Fruit fly (Drosophila melanogaster) whole organism, pupa: Measurements from ENCODE around the gene CG12974.

Source experiments
- CG10348 ChIP-seq: fragments of 200-800 bp; sonication (Bioruptor generic); IDR thresholded peaks from 2 replicates; pipeline ENCODE4 v1.3.6; 2022; ENCODE audit warnings: missing biosample characterization, missing genetic modification characterization
- CG12605 ChIP-seq: fragments of 200-800 bp; sonication (Bioruptor generic); IDR thresholded peaks from 2 replicates; pipeline ENCODE4 v1.3.6; 2022; ENCODE audit warnings: missing biosample characterization, missing genetic modification characterization
- CG13204 ChIP-seq: fragments of 200-800 bp; sonication (Bioruptor generic); optimal IDR thresholded peaks from 2 replicates; lab custom pipeline; 2018; ENCODE audit warnings: missing biosample characterization, mild to moderate bottlenecking, missing genetic modification characterization, moderate library complexity
- CG14655 ChIP-seq: fragments of 200-800 bp; sonication (Bioruptor generic); optimal IDR thresholded peaks from 3 replicates; lab custom pipeline; 2017; ENCODE audit warnings: mild to moderate bottlenecking, missing biosample characterization, missing genetic modification reagents, missing genetic modification characterization
- CG15710 ChIP-seq: fragments of 200-800 bp; sonication (Bioruptor generic); optimal IDR thresholded peaks from 2 replicates; lab custom pipeline; 2018; ENCODE audit warnings: missing biosample characterization, mild to moderate bottlenecking, missing genetic modification characterization, moderate library complexity
- CG17806 ChIP-seq: fragments of 200-800 bp; sonication (Bioruptor generic); optimal IDR thresholded peaks from 2 replicates; lab custom pipeline; 2018; ENCODE audit warnings: missing biosample characterization, mild to moderate bottlenecking, missing genetic modification characterization, moderate library complexity
- CG32121 ChIP-seq: fragments of 200-800 bp; sonication (Bioruptor generic); IDR thresholded peaks from 2 replicates; pipeline ENCODE4 v1.3.6; 2022; ENCODE audit warnings: missing biosample characterization, missing genetic modification characterization
- CG34367 ChIP-seq: fragments of 200-800 bp; sonication (Bioruptor generic); optimal IDR thresholded peaks from 2 replicates; lab custom pipeline; 2018; ENCODE audit warnings: missing biosample characterization, mild to moderate bottlenecking, missing genetic modification characterization
- CG4496 ChIP-seq: fragments of 200-800 bp; sonication (Bioruptor generic); IDR thresholded peaks from 3 replicates; pipeline ENCODE4 v1.3.6; 2022; ENCODE audit warnings: missing biosample characterization, missing genetic modification characterization
- CG8159 ChIP-seq: fragments of 200-800 bp; sonication (Bioruptor generic); optimal IDR thresholded peaks from 3 replicates; lab custom pipeline; 2018; ENCODE audit warnings: missing biosample characterization, mild to moderate bottlenecking, missing genetic modification characterization, moderate library complexity
- CG8301 ChIP-seq: fragments of 200-800 bp; sonication (Bioruptor generic); optimal IDR thresholded peaks from 2 replicates; lab custom pipeline; 2018; ENCODE audit warnings: missing biosample characterization, mild to moderate bottlenecking, missing genetic modification characterization
- CG9948 ChIP-seq: fragments of 200-800 bp; sonication (Bioruptor generic); optimal IDR thresholded peaks from 2 replicates; lab custom pipeline; 2018; ENCODE audit warnings: missing biosample characterization, mild to moderate bottlenecking, missing genetic modification characterization, moderate library complexity
- D1 ChIP-seq: fragments of 200-800 bp; sonication (Bioruptor generic); optimal IDR thresholded peaks from 2 replicates; lab custom pipeline; 2018; ENCODE audit warnings: missing biosample characterization, mild to moderate bottlenecking, missing genetic modification characterization, moderate library complexity
- EcR ChIP-seq: fragments of 200-800 bp; sonication (Bioruptor generic); optimal IDR thresholded peaks from 3 replicates; lab custom pipeline; 2019; ENCODE audit warnings: missing biosample characterization, missing genetic modification characterization, mild to moderate bottlenecking, moderate library complexity, missing genetic modification reagents
- Ets98B ChIP-seq: fragments of 200-800 bp; sonication (Bioruptor generic); IDR thresholded peaks from 2 replicates; pipeline ENCODE4 v1.3.6; 2022; ENCODE audit warnings: missing biosample characterization, missing genetic modification characterization
- Pif1A ChIP-seq: fragments of 200-800 bp; sonication (Bioruptor generic); optimal IDR thresholded peaks from 3 replicates; lab custom pipeline; 2016; ENCODE audit warnings: missing biosample characterization, missing genetic modification characterization
- Pif1B ChIP-seq: fragments of 200-800 bp; sonication (Bioruptor generic); optimal IDR thresholded peaks from 3 replicates; lab custom pipeline; 2016; ENCODE audit warnings: missing biosample characterization, missing genetic modification characterization
- Snoo ChIP-seq: fragments of 200-800 bp; sonication (Bioruptor generic); optimal IDR thresholded peaks from 3 replicates; lab custom pipeline; 2017; ENCODE audit warnings: missing biosample characterization, mild to moderate bottlenecking, missing genetic modification characterization, inconsistent platforms
- fd96Ca ChIP-seq: fragments of 200-800 bp; sonication (Bioruptor generic); IDR thresholded peaks from 3 replicates; pipeline ENCODE4 v1.3.6; 2022; ENCODE audit warnings: missing biosample characterization, missing genetic modification characterization
- gl ChIP-seq: fragments of 200-800 bp; sonication (Bioruptor generic); optimal IDR thresholded peaks from 2 replicates; lab custom pipeline; 2018; ENCODE audit warnings: missing biosample characterization, mild to moderate bottlenecking, missing genetic modification characterization
- rn ChIP-seq: fragments of 200-800 bp; sonication (Bioruptor generic); IDR thresholded peaks from 2 replicates; pipeline ENCODE4 v1.3.6; 2022; ENCODE audit warnings: missing biosample characterization, missing genetic modification characterization

CG12974 gene

DNA sequence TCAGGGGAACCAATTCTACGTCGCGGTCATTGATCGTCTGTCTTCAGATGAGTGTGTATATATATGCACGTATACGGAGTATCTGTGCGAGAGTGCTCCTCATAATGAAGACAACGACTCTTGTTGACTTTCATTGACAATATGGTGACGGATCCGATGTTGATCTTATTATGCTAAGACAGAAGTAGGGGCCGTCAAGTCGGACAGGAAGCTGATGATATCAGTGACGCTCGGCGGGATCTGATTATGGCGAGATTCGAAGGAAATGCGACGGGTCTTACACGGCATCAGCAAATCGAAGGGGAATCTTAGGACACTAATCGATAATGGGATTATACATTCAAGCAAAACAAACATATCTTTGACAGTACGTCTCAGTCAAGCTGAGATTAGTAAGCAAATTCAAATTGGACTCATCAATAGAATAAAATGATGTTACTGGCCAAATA lies 31.2 kb downstream of the CG12974 start:
- TF ChIP-seq Ets98B (no peak), fd96Ca (GFP tag; lab: Robert Waterston, UW) (no peak), rn (GFP tag; lab: Robert Waterston, UW) (no peak)

DNA sequence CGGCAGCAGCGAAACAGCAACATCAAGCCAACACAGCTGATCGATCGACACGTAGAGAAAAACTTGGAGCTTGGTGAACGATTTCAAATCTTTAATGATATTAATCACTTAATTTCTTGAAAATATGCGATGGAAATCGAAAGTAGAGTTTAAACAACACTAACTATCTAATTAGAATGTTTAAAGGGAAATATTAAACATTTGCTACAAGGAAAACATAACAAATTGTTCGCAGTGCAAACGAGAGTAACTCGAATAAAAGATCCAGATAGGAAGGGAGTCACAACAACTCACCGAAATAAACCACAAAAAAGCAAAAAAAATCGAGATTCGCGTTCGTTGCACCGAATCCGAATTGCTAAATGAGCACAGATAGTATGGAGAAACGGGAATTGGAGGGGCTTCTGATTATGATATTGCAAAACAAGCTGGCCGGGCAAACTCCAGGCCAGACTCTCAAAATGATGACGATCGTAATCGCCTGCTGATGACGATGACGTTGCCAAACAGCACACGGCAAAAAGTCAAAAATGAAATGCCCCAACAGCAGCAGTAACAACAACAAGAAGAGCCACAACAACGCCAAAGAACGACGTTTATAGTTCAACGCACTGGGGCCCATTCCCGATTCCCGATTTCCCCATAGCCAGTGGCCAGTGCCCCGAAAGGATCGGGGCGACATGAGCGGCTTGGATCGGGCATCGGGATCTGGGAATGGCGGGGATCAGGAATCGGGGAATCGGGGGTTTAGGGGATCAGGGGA lies 31.8 kb downstream of the CG12974 start:
- TF ChIP-seq CG8301 (peak; percentile 90), Pif1B (GFP tag; lab: Kevin White, UChicago) (peak; percentile 98), CG10348 (no peak), CG8159 (tag; lab: Kevin White, UChicago) (peak; percentile 99), CG13204 (GFP tag; lab: Kevin White, UChicago) (peak; percentile 75), CG17806 (tag; lab: Kevin White, UChicago) (peak; percentile 99), rn (GFP tag; lab: Robert Waterston, UW) (peak; percentile 77), gl (tag; lab: Kevin White, UChicago) (peak; percentile 97), EcR (peak; percentile 99), CG9948 (peak; percentile 99), fd96Ca (GFP tag; lab: Robert Waterston, UW) (peak; percentile 71; the same call in 1 of the 3 replicates), CG12605 (GFP tag; lab: Robert Waterston, UW) (peak; percentile 82), Ets98B (peak; percentile 36; the same call in 1 of the 2 replicates), Pif1A (GFP tag; lab: Kevin White, UChicago) (peak; percentile 98), CG4496 (GFP tag; lab: Robert Waterston, UW) (peak; percentile 86), CG34367 (peak; percentile 99), CG14655 (peak; percentile 90), CG15710 (tag; lab: Kevin White, UChicago) (peak; percentile 99), Snoo (tag; lab: Kevin White, UChicago) (peak; percentile 99), D1 (tag; lab: Kevin White, UChicago) (peak; percentile 97), CG32121 (GFP tag; lab: Robert Waterston, UW) (0 out of 2 replicates have a peak, but pooled peaks have one; percentile 40)

DNA sequence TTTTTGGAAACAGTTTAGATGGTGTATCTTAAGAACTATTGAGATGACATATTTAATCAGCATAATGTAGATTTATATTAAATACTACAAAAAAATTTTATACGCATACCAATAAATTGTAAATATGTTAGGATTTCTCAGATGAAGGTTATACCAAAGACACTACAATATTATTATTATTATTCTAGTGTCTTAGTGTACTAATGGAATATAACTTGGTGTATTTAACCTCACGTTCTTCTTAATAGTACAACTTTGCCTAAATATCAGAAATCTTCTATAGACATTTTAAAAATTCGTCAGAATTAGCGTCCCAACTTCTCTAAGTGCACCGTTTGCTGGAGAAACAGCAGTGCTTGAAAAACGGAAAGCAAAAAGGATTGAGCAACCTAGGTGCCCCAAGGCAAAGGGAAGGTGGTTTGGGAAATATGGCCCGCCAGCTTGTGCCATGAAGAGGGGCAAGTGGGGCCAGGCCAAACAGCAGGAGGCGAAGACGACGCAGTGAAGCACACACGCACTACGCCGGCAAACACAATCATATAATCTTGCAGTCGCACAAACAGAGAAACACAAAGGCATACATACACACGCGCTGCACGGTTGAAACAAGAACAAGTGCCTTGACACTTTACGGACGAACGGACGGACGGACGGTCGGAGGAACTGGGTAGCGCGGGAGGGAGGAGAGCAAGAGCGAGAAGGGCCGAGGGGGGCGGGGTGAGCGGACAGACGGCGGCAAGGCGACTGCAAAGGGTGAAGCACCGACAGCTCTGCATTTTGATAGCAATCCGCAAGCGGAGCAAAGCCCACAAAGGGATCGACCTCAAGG lies 32.6 kb downstream of the CG12974 start:
- TF ChIP-seq Pif1B (GFP tag; lab: Kevin White, UChicago) (peak; percentile 43), CG17806 (tag; lab: Kevin White, UChicago) (peak; percentile 88), CG32121 (GFP tag; lab: Robert Waterston, UW) (no peak), Ets98B (no peak), CG14655 (peak; percentile 71), CG8159 (tag; lab: Kevin White, UChicago) (peak; percentile 89), CG12605 (GFP tag; lab: Robert Waterston, UW) (no peak), Pif1A (GFP tag; lab: Kevin White, UChicago) (peak; percentile 60), D1 (tag; lab: Kevin White, UChicago) (peak; percentile 63), CG15710 (tag; lab: Kevin White, UChicago) (peak; percentile 66), CG13204 (GFP tag; lab: Kevin White, UChicago) (peak; percentile 98), CG8301 (peak; percentile 50), CG4496 (GFP tag; lab: Robert Waterston, UW) (peak; percentile 6; the same call in 1 of the 3 replicates), EcR (peak; percentile 99), gl (tag; lab: Kevin White, UChicago) (no peak), rn (GFP tag; lab: Robert Waterston, UW) (no peak), CG34367 (peak; percentile 60), fd96Ca (GFP tag; lab: Robert Waterston, UW) (no peak), CG10348 (no peak), Snoo (tag; lab: Kevin White, UChicago) (no peak), CG9948 (peak; percentile 91)

DNA sequence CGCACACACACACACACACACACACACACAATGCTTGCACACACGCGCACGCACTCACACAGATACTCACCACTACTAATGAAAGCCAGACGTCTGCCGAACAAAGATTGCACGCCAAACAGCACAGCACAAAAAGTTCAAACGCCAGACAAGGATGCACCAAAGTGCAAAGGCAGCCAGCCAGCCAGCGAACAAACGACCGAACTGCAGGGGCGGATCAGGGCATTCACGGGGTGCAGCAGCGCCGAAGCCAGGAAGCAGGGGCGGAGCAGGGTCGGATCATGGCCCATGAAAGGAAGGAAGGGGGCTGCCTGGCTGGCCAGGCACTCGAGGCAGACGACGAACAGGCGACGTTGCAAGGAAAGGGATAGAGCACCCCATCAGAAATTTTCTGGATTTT lies 33.2 kb downstream of the CG12974 start:
- TF ChIP-seq CG4496 (GFP tag; lab: Robert Waterston, UW) (peak; percentile 12; the same call in 1 of the 3 replicates), Snoo (tag; lab: Kevin White, UChicago) (peak; percentile 32), CG12605 (GFP tag; lab: Robert Waterston, UW) (no peak), CG13204 (GFP tag; lab: Kevin White, UChicago) (peak; percentile 74), CG15710 (tag; lab: Kevin White, UChicago) (no peak), EcR (peak; percentile 93), CG32121 (GFP tag; lab: Robert Waterston, UW) (peak; percentile 34), CG10348 (no peak), CG34367 (no peak)
- TF ChIP-seq, all 21 proteins: peak for 5

DNA sequence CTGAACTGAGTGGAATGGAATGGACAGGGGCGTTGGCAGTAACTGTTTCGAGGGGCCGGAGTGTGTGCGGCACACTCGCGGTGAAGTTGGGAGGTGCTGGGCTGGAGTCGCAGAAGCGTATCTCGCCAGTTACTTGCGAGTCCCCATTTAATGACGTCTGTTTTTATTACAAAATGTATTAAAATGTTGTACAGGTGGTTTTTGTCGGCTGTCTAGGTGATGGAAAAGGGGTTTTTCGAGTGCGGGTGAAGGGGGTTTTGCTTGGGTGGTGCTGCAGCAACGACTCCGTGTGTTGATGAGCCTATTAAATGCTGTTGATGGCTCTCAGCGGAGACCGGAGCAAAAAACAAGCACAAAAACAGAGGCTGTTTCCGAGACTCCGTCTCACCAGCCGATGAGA lies 34.4 kb downstream of the CG12974 start:
- peak; percentile 54; the same call in 1 of the 3 replicates for TF ChIP-seq CG4496 (GFP tag; lab: Robert Waterston, UW)
- peak; percentile 62; the same call in 2 of the 3 replicates for TF ChIP-seq fd96Ca (GFP tag; lab: Robert Waterston, UW)
- peak; percentile 47; the same call in 1 of the 2 replicates for TF ChIP-seq Ets98B
- peak; percentile 86 for TF ChIP-seq CG13204 (GFP tag; lab: Kevin White, UChicago)
- TF ChIP-seq CG8159 (tag; lab: Kevin White, UChicago), result peak; percentile 72
- TF ChIP-seq Pif1A (GFP tag; lab: Kevin White, UChicago), result peak; percentile 47
- TF ChIP-seq CG8301, result peak; percentile 40
- peak; percentile 39; the same call in 1 of the 2 replicates for TF ChIP-seq CG12605 (GFP tag; lab: Robert Waterston, UW)
- 0 out of 2 replicates have a peak, but pooled peaks have one; percentile 18 for TF ChIP-seq rn (GFP tag; lab: Robert Waterston, UW)
- peak; percentile 61 for TF ChIP-seq CG34367
- peak; percentile 40 for TF ChIP-seq D1 (tag; lab: Kevin White, UChicago)
- peak; percentile 95 for TF ChIP-seq EcR
- peak; percentile 62 for TF ChIP-seq CG14655
- TF ChIP-seq CG9948, result peak; percentile 55
- peak; percentile 64 for TF ChIP-seq CG17806 (tag; lab: Kevin White, UChicago)
- TF ChIP-seq Snoo (tag; lab: Kevin White, UChicago), result peak; percentile 19
- TF ChIP-seq gl (tag; lab: Kevin White, UChicago), result peak; percentile 41
- peak; percentile 7 for TF ChIP-seq Pif1B (GFP tag; lab: Kevin White, UChicago)
- peak; percentile 74; the same call in 1 of the 2 replicates for TF ChIP-seq CG32121 (GFP tag; lab: Robert Waterston, UW)
- no peak for TF ChIP-seq CG10348
- TF ChIP-seq CG15710 (tag; lab: Kevin White, UChicago), result peak; percentile 73
